Fruit fly (Drosophila melanogaster) whole organism, embryonic: ENCODE data around the gene Tlk.

ENCODE experiments used
- Bdp1 ChIP-seq: fragments of 200-800 bp; sonication (Bioruptor generic); optimal IDR thresholded peaks from 3 replicates; lab custom pipeline; 2016; ENCODE audit warnings: missing biosample characterization, missing genetic modification characterization
- Bgb ChIP-seq: fragments of 200-800 bp; sonication (Bioruptor generic); IDR thresholded peaks from 2 replicates; pipeline ENCODE4 v1.3.6; 2022; ENCODE audit warnings: missing biosample characterization, missing genetic modification characterization; ENCODE audit not compliant: partially characterized antibody
- CG10321 ChIP-seq: fragments of 200-800 bp; sonication (Bioruptor generic); IDR thresholded peaks from 2 replicates; pipeline ENCODE4 v1.3.6; 2022; ENCODE audit warnings: missing biosample characterization, missing genetic modification characterization
- CG11398 ChIP-seq: fragments of 200-800 bp; sonication (Bioruptor generic); optimal IDR thresholded peaks from 2 replicates; lab custom pipeline; 2016; ENCODE audit warnings: missing biosample characterization, missing genetic modification characterization
- CG12071 ChIP-seq: fragments of 200-800 bp; sonication (Bioruptor generic); optimal IDR thresholded peaks from 3 replicates; lab custom pipeline; 2018; ENCODE audit warnings: missing biosample characterization, mild to moderate bottlenecking, missing genetic modification characterization
- CG12769 ChIP-seq: fragments of 200-800 bp; sonication (Bioruptor generic); optimal IDR thresholded peaks from 2 replicates; lab custom pipeline; 2019; ENCODE audit warnings: missing biosample characterization, mild to moderate bottlenecking, missing genetic modification characterization, moderate library complexity
- CG13296 ChIP-seq: fragments of 200-800 bp; sonication (Bioruptor generic); optimal IDR thresholded peaks from 3 replicates; lab custom pipeline; 2018; ENCODE audit warnings: missing biosample characterization, mild to moderate bottlenecking, missing genetic modification characterization
- CG17568 ChIP-seq: fragments of 200-800 bp; sonication (Bioruptor generic); optimal IDR thresholded peaks from 2 replicates; lab custom pipeline; 2018; ENCODE audit warnings: missing biosample characterization, mild to moderate bottlenecking, missing genetic modification characterization, moderate library complexity
- CG1832 ChIP-seq: fragments of 200-800 bp; sonication (Bioruptor generic); optimal IDR thresholded peaks from 2 replicates; lab custom pipeline; 2017; ENCODE audit warnings: missing biosample characterization, mild to moderate bottlenecking, missing genetic modification characterization, inconsistent platforms
- CG34224 ChIP-seq: fragments of 200-800 bp; sonication (Bioruptor generic); IDR thresholded peaks from 3 replicates; pipeline ENCODE4 v1.3.6; 2022; ENCODE audit warnings: missing biosample characterization, missing genetic modification characterization; ENCODE audit not compliant: partially characterized antibody
- CG43689 ChIP-seq: fragments of 200-800 bp; sonication (Bioruptor generic); IDR thresholded peaks from 2 replicates; pipeline ENCODE4 v1.3.6; 2022; ENCODE audit warnings: missing biosample characterization, missing genetic modification characterization
- CG7987 ChIP-seq: fragments of 200-800 bp; sonication (Bioruptor generic); optimal IDR thresholded peaks from 2 replicates; lab custom pipeline; 2018; ENCODE audit warnings: missing biosample characterization, mild to moderate bottlenecking, missing genetic modification characterization, moderate library complexity
- CG8290 ChIP-seq, 3 experiments: fragments of 200-800 bp; sonication (Bioruptor generic); optimal IDR thresholded peaks; 2 replicates each; lab custom pipeline; 2016 to 2019; ENCODE audit warnings: missing biosample characterization in 3 of 3, missing genetic modification characterization in 3 of 3, mild to moderate bottlenecking in 2 of 3, moderate library complexity in 1 of 3
- Drgx ChIP-seq: fragments of 200-800 bp; sonication (Bioruptor generic); IDR thresholded peaks from 2 replicates; pipeline ENCODE4 v1.3.6; 2022; ENCODE audit warnings: missing biosample characterization, missing genetic modification characterization
- Ets97D ChIP-seq: fragments of 200-800 bp; sonication (Bioruptor generic); optimal IDR thresholded peaks from 3 replicates; lab custom pipeline; 2016; ENCODE audit warnings: missing biosample characterization, missing genetic modification characterization
- HLHmδ ChIP-seq: fragments of 200-800 bp; sonication (Bioruptor generic); optimal IDR thresholded peaks from 2 replicates; lab custom pipeline; 2018; ENCODE audit warnings: missing biosample characterization, mild to moderate bottlenecking, missing genetic modification characterization, moderate library complexity
- HmgZ ChIP-seq: fragments of 200-800 bp; sonication (Bioruptor generic); optimal IDR thresholded peaks from 2 replicates; lab custom pipeline; 2018; ENCODE audit warnings: missing biosample characterization, mild to moderate bottlenecking, missing genetic modification characterization
- NC2α ChIP-seq: fragments of 200-800 bp; sonication (Bioruptor generic); optimal IDR thresholded peaks from 2 replicates; lab custom pipeline; 2016; ENCODE audit warnings: missing biosample characterization, missing genetic modification characterization
- Nf-YC ChIP-seq: fragments of 200-800 bp; optimal IDR thresholded peaks from 3 replicates; lab custom pipeline; 2019; ENCODE audit warnings: missing biosample characterization, mild to moderate bottlenecking, missing genetic modification characterization, moderate library complexity
- Opbp ChIP-seq: fragments of 200-800 bp; sonication (Bioruptor generic); IDR thresholded peaks from 3 replicates; pipeline ENCODE4 v1.3.6; 2022; ENCODE audit warnings: missing biosample characterization, missing genetic modification characterization; ENCODE audit not compliant: partially characterized antibody
- Sry-δ ChIP-seq: fragments of 200-800 bp; sonication (Bioruptor generic); optimal IDR thresholded peaks from 2 replicates; lab custom pipeline; 2016; ENCODE audit warnings: missing biosample characterization, missing genetic modification characterization
- Trl ChIP-seq, 3 experiments: fragments of >200 bp in 2 of 3; fragments of 200-800 bp in 1 of 3; sonication (Bioruptor generic) in 1 of 3; optimal IDR thresholded peaks; 2 replicates in 1 of 3; 3 replicates in 2 of 3; lab custom pipeline; 2016 to 2017; ENCODE audit warnings: missing biosample characterization in 1 of 3, missing genetic modification characterization in 1 of 3
- Xbp1 ChIP-seq: fragments of 200-800 bp; sonication (Bioruptor generic); optimal IDR thresholded peaks from 3 replicates; lab custom pipeline; 2016; ENCODE audit warnings: missing biosample characterization, mild to moderate bottlenecking, missing genetic modification characterization
- Xrp1 ChIP-seq: fragments of 200-800 bp; sonication (Bioruptor generic); IDR thresholded peaks from 2 replicates; pipeline ENCODE4 v1.3.6; 2022; ENCODE audit warnings: missing biosample characterization, missing genetic modification characterization
- abd-A ChIP-seq: fragments of 200-800 bp; sonication (Bioruptor generic); optimal IDR thresholded peaks from 3 replicates; lab custom pipeline; 2019; ENCODE audit warnings: missing biosample characterization, mild to moderate bottlenecking, missing genetic modification characterization, moderate library complexity
- cad ChIP-seq: fragments of >200 bp; optimal IDR thresholded peaks from 2 replicates; lab custom pipeline; 2017; ENCODE audit warnings: missing biosample characterization, missing genetic modification characterization
- chinmo ChIP-seq: fragments of 200-800 bp; sonication (Bioruptor generic); IDR thresholded peaks from 4 replicates; pipeline ENCODE4 v1.3.6; 2022; ENCODE audit warnings: missing biosample characterization, missing genetic modification characterization; ENCODE audit not compliant: partially characterized antibody
- chm ChIP-seq: fragments of 200-800 bp; sonication (Bioruptor generic); IDR thresholded peaks from 2 replicates; pipeline ENCODE4 v1.3.6; 2022; ENCODE audit warnings: missing biosample characterization, missing genetic modification characterization
- ci ChIP-seq: fragments of 200-800 bp; sonication (Bioruptor generic); IDR thresholded peaks from 3 replicates; pipeline ENCODE4 v1.3.6; 2022; ENCODE audit warnings: missing biosample characterization, missing genetic modification characterization
- corto ChIP-seq: fragments of 200-800 bp; sonication (Bioruptor generic); optimal IDR thresholded peaks from 2 replicates; lab custom pipeline; 2016; ENCODE audit warnings: missing biosample characterization, mild to moderate bottlenecking, missing genetic modification characterization, moderate library complexity
- dimm ChIP-seq: fragments of 200-800 bp; sonication (Bioruptor generic); IDR thresholded peaks from 2 replicates; pipeline ENCODE4 v1.3.6; 2022; ENCODE audit warnings: missing biosample characterization, missing genetic modification characterization
- esg ChIP-seq: fragments of 200-800 bp; sonication (Bioruptor generic); conservative IDR thresholded peaks from 2 replicates; pipeline ENCODE4 v1.3.6; 2022; ENCODE audit warnings: missing biosample characterization, missing genetic modification characterization
- eve ChIP-seq, 2 experiments: fragments of >200 bp; optimal IDR thresholded peaks; 2 replicates each; lab custom pipeline; 2017; ENCODE audit warnings: missing biosample characterization in 2 of 2, missing genetic modification characterization in 2 of 2
- gsb-n ChIP-seq: fragments of 200-800 bp; sonication (Bioruptor generic); optimal IDR thresholded peaks from 3 replicates; lab custom pipeline; 2018; ENCODE audit warnings: missing biosample characterization, mild to moderate bottlenecking, missing genetic modification characterization
- her ChIP-seq: fragments of 200-800 bp; sonication (Bioruptor generic); optimal IDR thresholded peaks from 2 replicates; lab custom pipeline; 2016; ENCODE audit warnings: missing biosample characterization, missing genetic modification characterization
- klu ChIP-seq: fragments of 200-800 bp; sonication (Bioruptor generic); IDR thresholded peaks from 2 replicates; pipeline ENCODE4 v1.3.6; 2022; ENCODE audit warnings: missing biosample characterization, missing genetic modification characterization
- kni ChIP-seq: fragments of 200-800 bp; sonication (Bioruptor generic); optimal IDR thresholded peaks from 3 replicates; lab custom pipeline; 2017; ENCODE audit warnings: mild to moderate bottlenecking, missing biosample characterization, missing genetic modification reagents, missing genetic modification characterization
- lbe ChIP-seq: fragments of 200-800 bp; sonication (Bioruptor generic); optimal IDR thresholded peaks from 2 replicates; lab custom pipeline; 2016; ENCODE audit warnings: missing biosample characterization, mild to moderate bottlenecking, missing genetic modification characterization
- lola ChIP-seq, 3 experiments: fragments of >200 bp in 2 of 3; fragments of 200-800 bp in 1 of 3; sonication (Bioruptor generic) in 1 of 3; optimal IDR thresholded peaks; 2 replicates each; lab custom pipeline; 2017 to 2019; ENCODE audit warnings: missing biosample characterization in 3 of 3, missing genetic modification characterization in 3 of 3, mild to moderate bottlenecking in 1 of 3, moderate library complexity in 1 of 3
- nom ChIP-seq: fragments of 200-800 bp; sonication (Bioruptor generic); optimal IDR thresholded peaks from 2 replicates; lab custom pipeline; 2017; ENCODE audit warnings: missing biosample characterization, missing genetic modification characterization, mild to moderate bottlenecking, moderate library complexity, missing genetic modification reagents
- otp ChIP-seq: fragments of 200-800 bp; sonication (Bioruptor generic); IDR thresholded peaks from 3 replicates; pipeline ENCODE4, ENCODE4 v1.3.6; 2022; ENCODE audit warnings: missing biosample characterization, missing genetic modification characterization
- pros ChIP-seq: fragments of 200-800 bp; sonication (Bioruptor generic); optimal IDR thresholded peaks from 3 replicates; lab custom pipeline; 2019; ENCODE audit warnings: missing biosample characterization, mild to moderate bottlenecking, missing genetic modification characterization, moderate library complexity
- sens ChIP-seq: fragments of 200-800 bp; sonication (Bioruptor generic); peaks from one replicate; lab custom pipeline; 2016; ENCODE audit warnings: missing biosample characterization, missing genetic modification characterization
- sima ChIP-seq: fragments of 200-800 bp; sonication (Bioruptor generic); optimal IDR thresholded peaks from 2 replicates; lab custom pipeline; 2016; ENCODE audit warnings: missing biosample characterization, missing genetic modification characterization
- sr ChIP-seq: fragments of 200-800 bp; sonication (Bioruptor generic); IDR thresholded peaks from 3 replicates; pipeline ENCODE4 v1.3.6; 2022; ENCODE audit warnings: missing biosample characterization, missing genetic modification characterization
- unc-4 ChIP-seq: fragments of 200-800 bp; sonication (Bioruptor generic); IDR thresholded peaks from 2 replicates; pipeline ENCODE4 v1.3.6; 2022; ENCODE audit warnings: missing biosample characterization, missing genetic modification characterization; ENCODE audit not compliant: partially characterized antibody

The Tlk gene

dm6 chrX:3676469-3677155, 43.2 kb upstream of the Tlk start (continued):
- TF ChIP-seq corto (GFP tag; lab: Kevin White, UChicago) (peak; percentile 58), Sry-δ (GFP tag; lab: Kevin White, UChicago) (no peak), Opbp (GFP tag; lab: Robert Waterston, UW) (no peak), otp (GFP tag; lab: Robert Waterston, UW) (no peak), HLHmδ (GFP tag; lab: Kevin White, UChicago) (no peak), gsb-n (tag; lab: Kevin White, UChicago) (no peak), unc-4 (GFP tag; lab: Robert Waterston, UW) (peak; percentile 22; the same call in 1 of the 2 replicates), sima (GFP tag; lab: Kevin White, UChicago) (no peak), abd-A (tag; lab: Kevin White, UChicago) (peak; percentile 52), HmgZ (tag; lab: Kevin White, UChicago) (no peak), dimm (GFP tag; lab: Robert Waterston, UW) (no peak), Drgx (GFP tag; lab: Robert Waterston, UW) (0 out of 2 replicates have a peak, but pooled peaks have one; percentile 38), lbe (GFP tag; lab: Kevin White, UChicago) (peak; percentile 50), NC2α (GFP tag; lab: Kevin White, UChicago) (no peak), eve (GFP tag; optimal IDR thresholded peaks at IDR 0.05; lab: Kevin White, UChicago) (peak in 1 of 2 experiments; percentile 75), Xbp1 (GFP tag; lab: Kevin White, UChicago) (peak; percentile 44), nom (GFP tag; lab: Kevin White, UChicago) (peak; percentile 73), CG13296 (GFP tag; lab: Kevin White, UChicago) (peak; percentile 22), CG12769 (tag; lab: Kevin White, UChicago) (no peak), CG17568 (GFP tag; lab: Kevin White, UChicago) (peak; percentile 21), Trl (optimal IDR thresholded peaks at IDR 0.05; lab: Kevin White, UChicago) (peak; percentile 85 to 98), Trl (GFP tag; optimal IDR thresholded peaks at IDR 0.05; lab: Kevin White, UChicago) (no peak), Bdp1 (GFP tag; lab: Kevin White, UChicago) (no peak)

DNA sequence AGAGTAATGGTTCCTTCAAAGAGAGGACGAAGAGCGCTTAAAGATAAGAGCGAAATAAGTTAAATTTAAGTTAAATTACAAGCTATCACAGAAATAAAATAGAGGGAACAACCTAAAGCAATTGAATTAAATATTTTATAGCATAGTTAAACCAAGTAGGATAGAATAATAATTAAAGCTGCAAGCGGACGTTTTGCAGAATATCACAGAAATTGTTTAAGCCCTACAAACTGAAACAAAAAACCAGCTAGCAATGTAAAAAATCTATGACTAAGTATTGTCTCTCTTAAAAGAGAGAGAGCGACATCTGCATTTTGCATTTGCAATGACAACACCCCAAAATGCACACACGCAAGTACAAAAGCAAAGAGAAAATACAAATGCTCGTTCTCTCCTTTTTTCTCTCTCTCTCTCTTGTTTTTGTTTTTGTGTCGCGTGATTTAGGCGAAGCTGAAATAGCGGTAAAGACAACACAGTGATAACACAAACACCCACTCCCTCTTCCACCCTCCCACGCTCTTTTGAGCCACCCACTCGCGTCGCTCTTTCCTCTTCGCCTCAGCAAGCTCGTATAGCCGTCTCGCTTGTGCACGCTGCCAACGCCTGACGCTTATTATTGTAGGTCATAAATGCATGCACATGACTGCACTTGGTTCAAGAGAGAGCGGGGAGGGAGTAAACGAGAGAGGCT, 42.5 kb upstream of the Tlk start:
- TF ChIP-seq kni (GFP tag; lab: Kevin White, UChicago), result peak; percentile 83
- no peak for TF ChIP-seq lola (GFP tag; optimal IDR thresholded peaks at IDR 0.05; lab: Kevin White, UChicago)
- TF ChIP-seq CG7987 (GFP tag; lab: Kevin White, UChicago), result peak; percentile 93
- TF ChIP-seq Bgb (GFP tag; lab: Robert Waterston, UW), result peak; percentile 32; the same call in 1 of the 2 replicates
- no peak for TF ChIP-seq chm (GFP tag; lab: Robert Waterston, UW)
- TF ChIP-seq her, result peak; percentile 2
- peak; percentile 75 for TF ChIP-seq klu (GFP tag; lab: Robert Waterston, UW)
- no peak for TF ChIP-seq Ets97D (GFP tag; lab: Kevin White, UChicago)
- TF ChIP-seq CG8290 (GFP tag; optimal IDR thresholded peaks at IDR 0.05; lab: Kevin White, UChicago), result no peak
- peak in 1 of 2 experiments; percentile 62 for TF ChIP-seq CG8290 (tag; optimal IDR thresholded peaks at IDR 0.05; lab: Kevin White, UChicago)
- peak; percentile 99 for TF ChIP-seq sr
- peak; percentile 93 for TF ChIP-seq CG10321 (GFP tag; lab: Robert Waterston, UW)
- TF ChIP-seq esg (GFP tag; lab: Robert Waterston, UW), result no peak
- TF ChIP-seq CG1832 (GFP tag; lab: Kevin White, UChicago), result peak; percentile 81
- peak; percentile 23; the same call in 1 of the 3 replicates for TF ChIP-seq CG34224 (GFP tag; lab: Robert Waterston, UW)
- TF ChIP-seq CG12071 (GFP tag; lab: Kevin White, UChicago), result peak; percentile 63
- TF ChIP-seq sens, result peak; percentile 84
- TF ChIP-seq Xrp1 (GFP tag; lab: Robert Waterston, UW), result no peak
- TF ChIP-seq cad (GFP tag; lab: Kevin White, UChicago), result peak; percentile 39
- TF ChIP-seq CG11398 (GFP tag; lab: Kevin White, UChicago), result peak; percentile 8
- TF ChIP-seq pros (GFP tag; lab: Kevin White, UChicago), result peak; percentile 63
- TF ChIP-seq Nf-YC, result no peak
- TF ChIP-seq CG43689 (GFP tag; lab: Robert Waterston, UW), result no peak
- TF ChIP-seq ci, result peak; percentile 59; the same call in 2 of the 3 replicates
- TF ChIP-seq chinmo (GFP tag; lab: Robert Waterston, UW), result peak; percentile 97
